Worm (Caenorhabditis elegans): ENCODE measurements around the gene plx-1.
A peak's percentile ranks its signal among the peaks of the same experiment; 100 is the strongest.

Gene plx-1

DNA sequence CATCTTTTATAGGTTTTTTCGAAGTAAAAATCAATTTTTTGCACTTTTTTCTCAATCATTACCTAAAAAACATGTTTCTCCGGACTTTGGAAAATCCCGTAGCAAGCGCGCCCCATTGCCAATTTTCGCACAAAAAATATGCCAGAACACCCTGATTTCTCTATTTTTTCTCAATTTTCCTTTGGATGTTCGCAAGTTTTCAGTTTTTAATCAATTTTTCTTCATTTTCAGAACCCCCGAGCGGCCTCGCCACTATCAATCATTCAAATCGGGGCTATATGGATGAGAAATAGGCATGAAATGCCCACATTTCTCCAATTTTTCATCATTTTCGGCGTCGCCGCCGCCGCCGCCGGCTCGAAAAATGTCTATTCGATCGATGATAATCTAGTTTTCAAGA is at the start of gene plx-1:
Gene plx-1, plus strand, starts transcription at position 301 of the 400 bp plus-strand sequence.
- no peak for TF ChIP-seq lin-29 (GFP tag; IDR thresholded peaks at IDR 0.05)
- TF ChIP-seq tag-97 (GFP tag; IDR thresholded peaks at IDR 0.05): no peak
- no peak for TF ChIP-seq jun-1 (tag; optimal IDR thresholded peaks at IDR 0.05)

DNA sequence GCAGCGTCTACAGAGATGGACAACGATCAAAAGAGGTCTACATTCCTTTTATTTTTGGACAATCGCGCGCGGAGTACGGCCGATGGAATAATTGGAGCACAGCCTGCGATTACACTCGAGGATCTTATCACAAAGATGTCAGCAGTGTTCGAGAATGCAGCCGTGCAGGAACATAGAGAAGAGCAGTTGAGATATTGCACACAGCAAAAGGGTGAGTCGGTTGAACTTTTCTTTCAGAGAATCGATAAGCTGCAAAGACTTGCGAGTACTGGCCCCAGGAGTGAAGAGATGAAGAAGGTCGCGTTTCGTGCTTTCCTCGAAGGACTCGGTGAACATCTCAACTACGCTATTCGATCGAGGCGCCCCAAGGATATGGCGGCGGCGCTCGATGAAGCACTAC is 44.5 kb upstream of the plx-1 start:
- TF ChIP-seq nhr-111 (GFP tag; optimal IDR thresholded peaks at IDR 0.05): no peak
- no peak for TF ChIP-seq nhr-11 (tag; optimal IDR thresholded peaks at IDR 0.05)
- TF ChIP-seq mep-1 (tag; optimal IDR thresholded peaks at IDR 0.05): no peak
- peak; percentile 84 for TF ChIP-seq aha-1 (tag)
- TF ChIP-seq D1046.2 (GFP tag; IDR thresholded peaks at IDR 0.05): 0 out of 2 replicates have a peak, but pooled peaks have one; percentile 60

DNA sequence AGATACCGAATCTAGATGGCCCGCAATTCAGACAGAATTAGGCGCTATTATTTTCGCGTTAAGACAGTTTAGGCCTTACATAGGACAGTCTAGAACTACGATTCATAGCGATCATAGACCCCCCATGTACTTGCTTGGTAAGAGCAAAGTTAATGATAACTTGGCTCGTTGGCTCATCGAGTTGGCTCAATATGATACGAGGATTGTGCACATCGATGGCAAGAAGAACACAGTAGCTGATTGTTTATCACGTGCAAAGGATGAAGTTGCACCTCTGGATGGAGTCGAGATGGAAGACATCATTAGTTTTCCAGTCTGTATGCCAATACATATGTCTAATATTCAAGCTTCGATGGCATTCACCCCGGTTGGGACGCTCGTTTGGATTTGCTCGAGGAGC is 41.7 kb upstream of the plx-1 start:
- TF ChIP-seq zip-2 (tag; optimal IDR thresholded peaks at IDR 0.05): no peak
- no peak for TF ChIP-seq lin-15B (tag; optimal IDR thresholded peaks at IDR 0.05)
- TF ChIP-seq unc-62 (GFP tag; optimal IDR thresholded peaks at IDR 0.05 in 1 of 2): peak in 1 of 2 experiments; percentile 91
- no peak for TF ChIP-seq unc-62 (tag; optimal IDR thresholded peaks at IDR 0.05)
- TF ChIP-seq daf-19 (GFP tag; conservative IDR thresholded peaks at IDR 0.05): no peak
- no peak for TF ChIP-seq nhr-10 (tag; optimal IDR thresholded peaks at IDR 0.05)
- no peak for TF ChIP-seq hlh-30 (tag; optimal IDR thresholded peaks at IDR 0.05; ENCODE audit: insufficient read depth)

DNA sequence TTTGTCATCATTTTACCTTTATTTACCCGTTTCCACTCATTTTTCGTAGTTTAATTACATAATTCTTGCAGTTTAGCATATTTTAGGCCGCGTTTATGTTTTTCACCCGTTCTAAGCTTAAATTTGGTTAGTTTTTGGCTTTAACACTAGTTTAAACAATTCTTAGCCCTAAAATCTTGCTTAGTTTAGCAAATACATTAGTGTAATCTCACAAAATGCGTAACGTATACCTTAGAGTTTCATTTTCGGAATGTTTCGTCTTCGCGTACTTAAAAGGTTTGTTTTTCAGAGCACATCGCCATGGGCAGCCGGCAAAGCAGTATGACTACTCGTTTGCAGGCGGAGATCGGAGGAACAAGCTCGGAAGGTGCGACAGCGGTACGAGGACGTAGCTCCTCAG is 39.6 kb upstream of the plx-1 start, which contains the start of gene F58H7.5:
Gene F58H7.5, plus strand, starts transcription at position 301 of the 400 bp plus-strand sequence.
- TF ChIP-seq lin-1 (GFP tag; IDR thresholded peaks at IDR 0.05) (no peak), mdt-29 (GFP tag; IDR thresholded peaks at IDR 0.05) (no peak)

DNA sequence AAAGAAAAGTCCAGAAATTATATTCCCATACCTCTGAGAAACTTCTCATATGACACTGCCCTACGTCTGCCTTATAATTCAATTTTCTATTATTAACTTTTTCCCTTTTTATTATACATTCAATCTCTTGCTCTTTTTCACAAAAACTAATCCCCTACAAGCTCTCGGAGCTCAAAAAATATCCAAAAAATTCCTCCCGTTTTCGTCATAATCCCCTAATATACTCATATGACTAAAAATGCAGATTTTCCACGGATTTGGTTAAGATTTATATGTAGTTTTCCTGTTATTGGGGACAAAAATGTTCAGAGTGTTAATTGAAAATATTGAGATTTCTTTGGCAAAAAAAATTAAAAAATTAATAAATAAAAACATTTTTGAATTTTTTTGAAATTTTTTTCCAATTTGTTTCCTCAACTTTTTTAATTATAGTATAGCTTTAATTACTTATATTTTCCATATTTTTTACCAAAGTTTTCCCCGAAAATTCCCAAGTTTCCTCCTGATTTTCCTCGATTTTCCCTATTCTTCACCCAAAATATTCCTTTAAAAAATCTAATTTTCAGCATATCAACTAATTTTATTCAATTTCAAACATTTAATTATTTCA is 34.9 kb upstream of the plx-1 start, which contains the start of gene lgc-30:
Gene lgc-30, plus strand, starts transcription at position 560 of the 610 bp plus-strand sequence.
- TF ChIP-seq Y75B8A.6 (GFP tag; IDR thresholded peaks at IDR 0.05) (no peak), egl-27 (tag; optimal IDR thresholded peaks at IDR 0.05) (no peak), nhr-11 (tag; optimal IDR thresholded peaks at IDR 0.05) (no peak), mdt-29 (GFP tag; IDR thresholded peaks at IDR 0.05) (no peak), Y105C5A.15 (GFP tag; IDR thresholded peaks at IDR 0.05) (no peak)

DNA sequence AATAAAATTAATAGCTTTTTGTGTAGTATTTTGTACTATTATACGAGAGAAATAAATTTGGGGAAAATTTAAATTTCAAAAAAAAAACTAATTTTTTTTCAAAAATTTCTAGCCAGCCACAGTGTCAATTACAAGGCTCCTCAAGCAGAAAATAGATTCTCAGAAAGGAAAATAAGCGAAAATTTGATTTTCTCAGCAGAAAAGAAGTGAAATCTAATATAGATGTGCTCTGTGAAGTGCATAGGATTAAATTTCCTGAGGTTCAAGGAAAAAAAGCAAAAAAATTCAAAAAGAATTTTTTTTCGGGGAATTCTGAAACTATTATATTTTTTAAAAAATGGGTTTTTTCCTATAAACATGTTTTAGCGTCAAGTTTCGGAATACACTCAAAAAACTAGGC is 31.8 kb upstream of the plx-1 start:
- peak; percentile 83 for TF ChIP-seq ces-1 (GFP tag; optimal IDR thresholded peaks at IDR 0.05)
- peak; percentile 84 for TF ChIP-seq fkh-10 (GFP tag; optimal IDR thresholded peaks at IDR 0.05)
- no peak for TF ChIP-seq aly-2 (tag; optimal IDR thresholded peaks at IDR 0.05)

DNA sequence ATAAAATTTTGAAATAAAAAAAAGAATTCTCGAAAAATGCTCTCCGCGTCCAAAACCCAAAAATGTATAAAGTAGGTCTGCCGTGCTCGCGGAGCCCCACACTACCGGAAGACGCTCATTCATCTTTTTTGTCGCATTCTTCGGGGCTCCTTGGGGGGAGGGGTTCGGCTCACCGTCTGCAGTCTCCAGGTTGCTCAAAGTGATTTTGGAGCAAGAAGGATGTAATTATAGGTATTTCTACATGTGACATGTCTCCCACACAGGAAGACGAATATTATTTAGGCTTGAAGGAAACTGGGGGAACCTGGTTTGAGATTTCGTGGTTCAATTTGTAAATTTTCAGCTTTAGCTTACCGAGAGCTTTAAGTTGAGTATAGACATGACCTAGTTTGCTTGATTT is 23.6 kb upstream of the plx-1 start, which contains the start of gene F58H7.1:
Gene F58H7.1, minus strand, starts transcription at position 101 of the 400 bp plus-strand sequence.
- TF ChIP-seq tag-97 (GFP tag; IDR thresholded peaks at IDR 0.05) (no peak), mep-1 (tag; optimal IDR thresholded peaks at IDR 0.05) (no peak), egl-43 (GFP tag; IDR thresholded peaks at IDR 0.05) (no peak), ama-1 (optimal IDR thresholded peaks at IDR 0.05) (no peak), daf-16 (GFP tag; optimal IDR thresholded peaks at IDR 0.05) (no peak), daf-16 (tag; optimal IDR thresholded peaks at IDR 0.05) (no peak), R02D3.7 (tag; optimal IDR thresholded peaks at IDR 0.05) (no peak), ces-1 (GFP tag; optimal IDR thresholded peaks at IDR 0.05) (no peak), unc-130 (GFP tag; optimal IDR thresholded peaks at IDR 0.05) (no peak), daf-19 (GFP tag; conservative IDR thresholded peaks at IDR 0.05) (no peak), Y5F2A.4 (GFP tag; optimal IDR thresholded peaks at IDR 0.05) (no peak), F49E8.2 (tag; optimal IDR thresholded peaks at IDR 0.05; ENCODE audit: borderline replicate concordance) (no peak), spr-3 (GFP tag; optimal IDR thresholded peaks at IDR 0.05) (no peak), zfp-2 (tag; optimal IDR thresholded peaks at IDR 0.05) (no peak), nhr-102 (tag; optimal IDR thresholded peaks at IDR 0.05) (no peak), lsy-2 (tag; optimal IDR thresholded peaks at IDR 0.05) (no peak)

Measured in whole organism, L4 larva.